Worm (Caenorhabditis elegans) whole organism, L3 larva: Measurements from ENCODE around the gene R04D3.4.

Source experiments
- R02D3.7 ChIP-seq: fragments of 150-350 bp; optimal IDR thresholded peaks from 2 replicates; lab custom pipeline; 2014; ENCODE audit warnings: missing biosample characterization, missing genetic modification characterization
- ZK546.5 ChIP-seq: sonication (generic microtip); optimal IDR thresholded peaks from 2 replicates; lab custom pipeline; 2017; ENCODE audit warnings: missing biosample characterization, missing genetic modification characterization
- aly-2 ChIP-seq: fragments of 150-350 bp; optimal IDR thresholded peaks from 2 replicates; lab custom pipeline; 2014; ENCODE audit warnings: missing biosample characterization, missing genetic modification characterization
- ama-1 ChIP-seq: fragments of 150-350 bp; optimal IDR thresholded peaks from 2 replicates; lab custom pipeline; 2018
- ceh-16 ChIP-seq: sonication (generic microtip); optimal IDR thresholded peaks from 2 replicates; lab custom pipeline; 2017; ENCODE audit warnings: missing biosample characterization, missing genetic modification characterization
- ceh-82 ChIP-seq: fragments of 150-350 bp; optimal IDR thresholded peaks from 2 replicates; lab custom pipeline; 2014; ENCODE audit warnings: missing biosample characterization, missing genetic modification characterization
- daf-12 ChIP-seq: fragments of 150-350 bp; optimal IDR thresholded peaks from 2 replicates; lab custom pipeline; 2014; ENCODE audit warnings: missing biosample characterization, missing genetic modification reagents, missing genetic modification characterization
- egl-5 ChIP-seq: fragments of 150-350 bp; optimal IDR thresholded peaks from 2 replicates; lab custom pipeline; 2017; ENCODE audit warnings: missing biosample characterization, missing genetic modification reagents, missing genetic modification characterization, inconsistent platforms
- fkh-2 ChIP-seq: fragments of 150-350 bp; optimal IDR thresholded peaks from 2 replicates; lab custom pipeline; 2014; ENCODE audit warnings: missing biosample characterization, missing genetic modification reagents, missing genetic modification characterization
- fos-1 ChIP-seq: fragments of 150-350 bp; optimal IDR thresholded peaks from 2 replicates; lab custom pipeline; 2014; ENCODE audit warnings: missing biosample characterization, missing genetic modification characterization
- hmg-11 ChIP-seq: sonication (generic microtip); optimal IDR thresholded peaks from 2 replicates; lab custom pipeline; 2016; ENCODE audit warnings: missing genetic modification characterization, missing compliant biosample characterization
- jun-1 ChIP-seq: fragments of 150-350 bp; optimal IDR thresholded peaks from 2 replicates; lab custom pipeline; 2014; ENCODE audit warnings: missing biosample characterization, missing genetic modification reagents, missing genetic modification characterization
- lin-15B ChIP-seq: fragments of 150-350 bp; optimal IDR thresholded peaks from 2 replicates; lab custom pipeline; 2014; ENCODE audit warnings: missing biosample characterization, missing genetic modification characterization
- lin-39 ChIP-seq: fragments of 150-350 bp; optimal IDR thresholded peaks from 2 replicates; lab custom pipeline; 2018; ENCODE audit warnings: missing biosample characterization, missing genetic modification reagents, missing genetic modification characterization
- lsy-12 ChIP-seq: sonication (generic microtip); optimal IDR thresholded peaks from 2 replicates; lab custom pipeline; 2016; ENCODE audit warnings: mild to moderate bottlenecking, missing genetic modification characterization, missing compliant biosample characterization
- mdl-1 ChIP-seq: fragments of 150-350 bp; optimal IDR thresholded peaks from 2 replicates; lab custom pipeline; 2014; ENCODE audit warnings: missing biosample characterization, missing genetic modification characterization
- mml-1 ChIP-seq: fragments of 150-350 bp; sonication (generic microtip); optimal IDR thresholded peaks from 3 replicates; lab custom pipeline; 2014; ENCODE audit warnings: missing biosample characterization, missing genetic modification characterization
- nhr-11 ChIP-seq: fragments of 150-350 bp; optimal IDR thresholded peaks from 2 replicates; lab custom pipeline; 2014; ENCODE audit warnings: missing biosample characterization, missing genetic modification characterization
- nhr-12 ChIP-seq: fragments of 150-350 bp; optimal IDR thresholded peaks from 2 replicates; lab custom pipeline; 2014; ENCODE audit warnings: missing biosample characterization, missing genetic modification characterization
- nhr-23 ChIP-seq: fragments of 150-350 bp; optimal IDR thresholded peaks from 2 replicates; lab custom pipeline; 2014; ENCODE audit warnings: missing biosample characterization, missing genetic modification reagents, missing genetic modification characterization
- nhr-25 ChIP-seq: sonication (generic microtip); optimal IDR thresholded peaks from 2 replicates; lab custom pipeline; 2017; ENCODE audit warnings: missing biosample characterization, missing genetic modification characterization
- nhr-28 ChIP-seq: fragments of 150-350 bp; optimal IDR thresholded peaks from 2 replicates; lab custom pipeline; 2014; ENCODE audit warnings: missing biosample characterization, missing genetic modification characterization
- nhr-43 ChIP-seq: sonication (generic microtip); optimal IDR thresholded peaks from 2 replicates; lab custom pipeline; 2016; ENCODE audit warnings: mild to moderate bottlenecking, missing genetic modification characterization, missing compliant biosample characterization; ENCODE audit not compliant: poor library complexity, severe bottlenecking
- nhr-67 ChIP-seq: fragments of 150-350 bp; optimal IDR thresholded peaks from 2 replicates; lab custom pipeline; 2014; ENCODE audit warnings: missing biosample characterization, missing genetic modification characterization
- nhr-76 ChIP-seq: fragments of 150-350 bp; sonication (generic microtip); optimal IDR thresholded peaks from 5 replicates; lab custom pipeline; 2014; ENCODE audit warnings: missing biosample characterization, missing genetic modification characterization
- sea-2 ChIP-seq: fragments of 150-350 bp; sonication (generic microtip); optimal IDR thresholded peaks from 4 replicates; lab custom pipeline; 2014; ENCODE audit warnings: missing biosample characterization, missing genetic modification reagents, missing genetic modification characterization
- skn-1 ChIP-seq: fragments of 150-350 bp; optimal IDR thresholded peaks from 2 replicates; lab custom pipeline; 2014; ENCODE audit warnings: missing biosample characterization, missing genetic modification characterization
- snpc-4 ChIP-seq: fragments of 150-350 bp; optimal IDR thresholded peaks from 2 replicates; lab custom pipeline; 2014; ENCODE audit warnings: missing biosample characterization, missing genetic modification characterization
- tbx-2 ChIP-seq: sonication (generic microtip); optimal IDR thresholded peaks from 2 replicates; lab custom pipeline; 2016; ENCODE audit warnings: mild to moderate bottlenecking, missing genetic modification characterization, missing compliant biosample characterization
- unc-39 ChIP-seq: sonication (generic microtip); optimal IDR thresholded peaks from 4 replicates; lab custom pipeline; 2017; ENCODE audit warnings: missing biosample characterization, missing genetic modification characterization
- unc-62 ChIP-seq: fragments of 150-350 bp; sonication (generic microtip); optimal IDR thresholded peaks from 4 replicates; lab custom pipeline; 2014; ENCODE audit warnings: missing biosample characterization, missing genetic modification reagents, missing genetic modification characterization
- zag-1 ChIP-seq: fragments of 150-350 bp; optimal IDR thresholded peaks from 2 replicates; lab custom pipeline; 2014; ENCODE audit warnings: missing biosample characterization, missing genetic modification characterization
- ztf-4 ChIP-seq: fragments of 150-350 bp; optimal IDR thresholded peaks from 2 replicates; lab custom pipeline; 2014; ENCODE audit warnings: missing biosample characterization, missing genetic modification characterization

R04D3.4 gene

ce11 chrX:13293023-13293422, 4.4 kb upstream of the R04D3.4 start:
- no peak for TF ChIP-seq zag-1
- TF ChIP-seq lsy-12 (tag; lab: Kevin White, UChicago) = no peak
- no peak for TF ChIP-seq egl-5 (tag; lab: Kevin White, UChicago)
- no peak for TF ChIP-seq mml-1 (tag; lab: Kevin White, UChicago)
- no peak for TF ChIP-seq lin-39 (tag; lab: Kevin White, UChicago)
- no peak for TF ChIP-seq nhr-76 (tag; lab: Kevin White, UChicago)
- TF ChIP-seq nhr-43 (tag; lab: Kevin White, UChicago) = no peak
- no peak for TF ChIP-seq nhr-11 (tag; lab: Kevin White, UChicago)

ce11 chrX:13291506-13291905, 2.9 kb upstream of the R04D3.4 start, which contains the start of gene srd-38:
Gene srd-38, plus strand, starts transcription at chrX:13291806.
- TF ChIP-seq unc-62 = no peak
- no peak for TF ChIP-seq ceh-16 (tag; lab: Kevin White, UChicago)
- TF ChIP-seq daf-12 = no peak
- TF ChIP-seq zag-1 = no peak
- TF ChIP-seq nhr-76 (tag; lab: Kevin White, UChicago) = no peak
- no peak for TF ChIP-seq nhr-23 (tag; lab: Kevin White, UChicago)
- TF ChIP-seq ceh-82 (tag; lab: Kevin White, UChicago) = no peak
- no peak for TF ChIP-seq sea-2
- no peak for TF ChIP-seq nhr-43 (tag; lab: Kevin White, UChicago)
- TF ChIP-seq R02D3.7 = no peak
- no peak for TF ChIP-seq jun-1 (tag; lab: Kevin White, UChicago)

- no peak for TF ChIP-seq nhr-25 (tag; lab: Kevin White, UChicago)
- no peak for TF ChIP-seq jun-1 (tag; lab: Kevin White, UChicago)
- no peak for TF ChIP-seq nhr-76 (tag; lab: Kevin White, UChicago)
- TF ChIP-seq R02D3.7 = no peak
- TF ChIP-seq daf-12 = no peak
These were observed 1.9 kb upstream of the R04D3.4 start, which contains the start of gene R04D3.3 for ce11 chrX:13290531-13290930. Gene R04D3.3, minus strand, starts transcription at chrX:13290631.

ce11 chrX:13286533-13286932, 2.1 kb downstream of the R04D3.4 start, which contains the start of gene R04D3.2:
Gene R04D3.2, minus strand, starts transcription at chrX:13286633.
- TF ChIP-seq ama-1 (lab: Kevin White, UChicago) (no peak), lin-15B (tag; lab: Kevin White, UChicago) (no peak), zag-1 (no peak), mdl-1 (tag; lab: Kevin White, UChicago) (no peak), skn-1 (no peak), nhr-76 (tag; lab: Kevin White, UChicago) (no peak), ceh-82 (tag; lab: Kevin White, UChicago) (no peak), unc-39 (tag; lab: Kevin White, UChicago) (no peak)

- no peak for TF ChIP-seq snpc-4 (tag; lab: Kevin White, UChicago)
- no peak for TF ChIP-seq egl-5 (tag; lab: Kevin White, UChicago)
- no peak for TF ChIP-seq unc-39 (tag; lab: Kevin White, UChicago)
- TF ChIP-seq skn-1 = no peak
- TF ChIP-seq nhr-25 (tag; lab: Kevin White, UChicago) = no peak
- TF ChIP-seq lsy-12 (tag; lab: Kevin White, UChicago) = no peak
- TF ChIP-seq, all 47 proteins: peak for 0
These were observed 4.0 kb downstream of the R04D3.4 start for ce11 chrX:13284618-13285017.

- TF ChIP-seq nhr-12 (tag; lab: Kevin White, UChicago) (no peak), mml-1 (tag; lab: Kevin White, UChicago) (no peak), nhr-76 (tag; lab: Kevin White, UChicago) (no peak), ceh-16 (tag; lab: Kevin White, UChicago) (no peak), ZK546.5 (tag; lab: Kevin White, UChicago) (no peak), nhr-25 (tag; lab: Kevin White, UChicago) (no peak), fos-1 (tag; lab: Kevin White, UChicago) (no peak), hmg-11 (no peak), nhr-67 (tag; lab: Kevin White, UChicago) (no peak), lin-39 (tag; lab: Kevin White, UChicago) (no peak), fkh-2 (tag; lab: Kevin White, UChicago) (no peak), ztf-4 (tag; lab: Kevin White, UChicago) (no peak), aly-2 (tag; lab: Kevin White, UChicago) (no peak), mdl-1 (tag; lab: Kevin White, UChicago) (no peak), R02D3.7 (no peak), nhr-28 (tag; lab: Kevin White, UChicago) (no peak), tbx-2 (tag; lab: Kevin White, UChicago) (no peak)
- TF ChIP-seq, all 47 proteins: peak for 0
These were observed 4.5 kb downstream of the R04D3.4 start, which contains the start of gene cyp-14A4 for ce11 chrX:13284091-13284490. Gene cyp-14A4, minus strand, starts transcription at chrX:13284197.
